Worm (Caenorhabditis elegans) whole organism, L2 larva: ENCODE data around the gene twk-32.

Source experiments
- alr-1 ChIP-seq: fragments of 150-350 bp; optimal IDR thresholded peaks from 2 replicates; lab custom pipeline; 2014; ENCODE audit warnings: missing biosample characterization, missing genetic modification characterization
- ama-1 ChIP-seq: fragments of 150-350 bp; optimal IDR thresholded peaks from 2 replicates; lab custom pipeline; 2018; ENCODE audit warnings: inconsistent platforms
- egl-27 ChIP-seq: sonication (generic microtip); optimal IDR thresholded peaks from 3 replicates; lab custom pipeline; 2017; ENCODE audit warnings: missing biosample characterization, missing genetic modification reagents, missing genetic modification characterization
- elt-3 ChIP-seq: sonication (generic microtip); optimal IDR thresholded peaks from 2 replicates; lab custom pipeline; 2017; ENCODE audit warnings: missing biosample characterization, missing genetic modification characterization
- fos-1 ChIP-seq: fragments of 150-350 bp; optimal IDR thresholded peaks from 2 replicates; lab custom pipeline; 2014; ENCODE audit warnings: missing biosample characterization, missing genetic modification characterization
- nhr-12 ChIP-seq: fragments of 150-350 bp; optimal IDR thresholded peaks from 2 replicates; lab custom pipeline; 2014; ENCODE audit warnings: missing biosample characterization, missing genetic modification characterization
- nhr-237 ChIP-seq: fragments of 150-350 bp; optimal IDR thresholded peaks from 2 replicates; lab custom pipeline; 2014; ENCODE audit warnings: missing biosample characterization, missing genetic modification characterization
- nhr-25 ChIP-seq: fragments of 150-350 bp; sonication (generic microtip); optimal IDR thresholded peaks from 3 replicates; lab custom pipeline; 2014; ENCODE audit warnings: missing biosample characterization, missing genetic modification characterization
- skn-1 ChIP-seq: sonication (generic microtip); optimal IDR thresholded peaks from 2 replicates; lab custom pipeline; 2017; ENCODE audit warnings: missing biosample characterization, missing genetic modification characterization
- ztf-11 ChIP-seq: sonication (generic microtip); optimal IDR thresholded peaks from 2 replicates; lab custom pipeline; 2017; ENCODE audit warnings: missing biosample characterization, missing genetic modification characterization

ce11 chrV:13751811-13752210 lies 44.6 kb upstream of the twk-32 start, which contains the start of gene cld-9:
- TF ChIP-seq egl-27 (tag; lab: Kevin White, UChicago) = no peak
- no peak for TF ChIP-seq alr-1 (tag; lab: Kevin White, UChicago)
- TF ChIP-seq elt-3 = no peak
- TF ChIP-seq ztf-11 (tag; lab: Kevin White, UChicago) = no peak
- TF ChIP-seq fos-1 (tag; lab: Kevin White, UChicago) = peak; percentile 63
- no peak for TF ChIP-seq ama-1 (lab: Kevin White, UChicago)
- TF ChIP-seq nhr-12 (tag; lab: Kevin White, UChicago) = no peak
- TF ChIP-seq nhr-237 (tag; lab: Kevin White, UChicago) = no peak
- no peak for TF ChIP-seq skn-1 (tag; lab: Kevin White, UChicago)
- TF ChIP-seq nhr-25 (tag; lab: Kevin White, UChicago) = no peak
